Fruit fly (Drosophila melanogaster) whole organism: ENCODE results near the gene CG13893.

ENCODE experiments used
- CG8478 ChIP-seq: fragments of >200 bp; optimal IDR thresholded peaks from 2 replicates; lab custom pipeline; 2018; ENCODE audit warnings: inconsistent platforms
- EcR ChIP-seq, 2 experiments: fragments of >200 bp; optimal IDR thresholded peaks; 2 replicates each; lab custom pipeline; 2017; ENCODE audit warnings: missing biosample characterization in 2 of 2, missing genetic modification characterization in 2 of 2, missing genetic modification reagents in 2 of 2
- pan ChIP-seq: fragments of >200 bp; optimal IDR thresholded peaks from 2 replicates; lab custom pipeline; 2017
- psq ChIP-seq: fragments of >200 bp; optimal IDR thresholded peaks from 2 replicates; lab custom pipeline; 2017
- usp ChIP-seq: fragments of >200 bp; optimal IDR thresholded peaks from 2 replicates; lab custom pipeline; 2017; ENCODE audit warnings: missing biosample characterization, missing genetic modification characterization, mixed read lengths

DNA sequence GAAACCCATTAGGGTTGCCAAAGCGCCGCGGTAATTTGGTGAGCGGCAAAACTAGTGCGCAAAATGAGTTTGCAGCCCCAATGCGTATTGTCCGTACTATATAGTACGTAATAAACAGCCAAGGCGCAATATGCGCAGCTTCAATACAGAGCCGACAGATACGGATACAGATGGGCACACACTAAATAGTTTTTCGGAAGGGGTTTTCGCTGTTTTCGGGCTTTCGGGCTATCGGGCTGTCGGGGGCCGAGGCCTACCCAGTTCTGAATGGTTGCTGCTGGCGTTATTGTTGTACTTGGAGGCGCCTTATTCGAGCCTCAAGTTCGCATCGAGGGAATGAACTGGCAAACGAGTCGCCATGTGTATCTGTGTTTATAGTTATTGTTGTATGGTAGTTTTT lies 26.9 kb upstream of the CG13893 start:
- TF ChIP-seq pan (lab: Kevin White, UChicago) (no peak), CG8478 (lab: Kevin White, UChicago) (no peak), psq (no peak), usp (GFP tag; lab: Kevin White, UChicago) (no peak), EcR (GFP tag; optimal IDR thresholded peaks at IDR 0.05; lab: Kevin White, UChicago) (no peak)
